Fruit fly (Drosophila melanogaster): ENCODE results near the gene CG18622.

DNA sequence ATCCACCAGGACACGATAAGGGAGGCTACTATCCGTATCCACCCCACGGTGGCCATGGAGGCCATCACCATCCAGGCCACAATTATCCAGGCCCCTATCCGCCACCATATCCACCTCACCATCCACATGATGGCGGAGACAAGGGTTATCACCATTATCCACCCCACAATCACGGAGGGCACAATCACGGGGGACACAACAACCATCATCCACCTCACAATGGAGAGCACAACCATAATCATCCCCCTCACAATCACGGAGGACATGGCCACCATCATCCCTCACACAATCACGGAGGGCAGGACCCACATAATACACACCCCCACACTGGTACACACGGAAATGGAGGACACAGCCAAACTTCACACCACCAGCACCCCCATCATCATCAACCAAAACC, 42.3 kb upstream of the CG18622 start:
- no peak for TF ChIP-seq CTCF (optimal IDR thresholded peaks at IDR 0.05)
- no peak for TF ChIP-seq CG8478 (optimal IDR thresholded peaks at IDR 0.05)

Measured in S2 (cell line).